Worm (Caenorhabditis elegans) whole organism, mixed stage, embryonic: ENCODE measurements around the gene acs-7.

Source experiments
- M03D4.4 ChIP-seq: sonication (generic microtip); optimal IDR thresholded peaks from 2 replicates; lab custom pipeline; 2017; ENCODE audit warnings: mild to moderate bottlenecking, missing genetic modification characterization, missing compliant biosample characterization
- ceh-39 ChIP-seq: fragments of 150-350 bp; optimal IDR thresholded peaks from 2 replicates; lab custom pipeline; 2014; ENCODE audit warnings: missing biosample characterization, missing genetic modification characterization
- ceh-83 ChIP-seq: fragments of 200-800 bp; sonication (Bioruptor generic); optimal IDR thresholded peaks from 2 replicates; lab custom pipeline; 2018; ENCODE audit warnings: mild to moderate bottlenecking, missing genetic modification characterization, missing compliant biosample characterization
- ces-1 ChIP-seq: fragments of 150-350 bp; optimal IDR thresholded peaks from 2 replicates; lab custom pipeline; 2014; ENCODE audit warnings: missing biosample characterization, missing genetic modification reagents, missing genetic modification characterization
- cnd-1 ChIP-seq: fragments of 200-800 bp; sonication (Bioruptor generic); optimal IDR thresholded peaks from 2 replicates; lab custom pipeline; 2018; ENCODE audit warnings: mild to moderate bottlenecking, missing genetic modification characterization, missing compliant biosample characterization
- drap-1 ChIP-seq: fragments of 200-800 bp; sonication (Bioruptor generic); optimal IDR thresholded peaks from 3 replicates; lab custom pipeline; 2018; ENCODE audit warnings: mild to moderate bottlenecking, missing genetic modification characterization, missing compliant biosample characterization
- elt-1 ChIP-seq: sonication (generic microtip); optimal IDR thresholded peaks from 2 replicates; lab custom pipeline; 2017; ENCODE audit warnings: missing genetic modification characterization, mild to moderate bottlenecking, missing compliant biosample characterization, antibody characterized with exemption, moderate library complexity, borderline replicate concordance; ENCODE audit not compliant: insufficient read depth
- elt-3 ChIP-seq: fragments of 150-350 bp; optimal IDR thresholded peaks from 2 replicates; lab custom pipeline; 2014; ENCODE audit warnings: missing biosample characterization, missing genetic modification characterization
- flh-1 ChIP-seq: fragments of 200-800 bp; sonication (Bioruptor generic); optimal IDR thresholded peaks from 2 replicates; lab custom pipeline; 2018; ENCODE audit warnings: mild to moderate bottlenecking, missing genetic modification characterization, moderate library complexity, missing compliant biosample characterization
- ham-2 ChIP-seq: fragments of 200-800 bp; sonication (Bioruptor generic); optimal IDR thresholded peaks from 2 replicates; lab custom pipeline; 2018; ENCODE audit warnings: mild to moderate bottlenecking, missing genetic modification characterization, missing compliant biosample characterization
- hlh-1 ChIP-seq: fragments of 150-350 bp; optimal IDR thresholded peaks from 2 replicates; lab custom pipeline; 2014; ENCODE audit warnings: missing biosample characterization, missing genetic modification reagents, missing genetic modification characterization
- lin-32 ChIP-seq: fragments of 200-800 bp; sonication (Bioruptor generic); optimal IDR thresholded peaks from 2 replicates; lab custom pipeline; 2018; ENCODE audit warnings: mild to moderate bottlenecking, missing genetic modification characterization, missing compliant biosample characterization
- lsy-2 ChIP-seq: fragments of 150-350 bp; optimal IDR thresholded peaks from 2 replicates; lab custom pipeline; 2014; ENCODE audit warnings: missing biosample characterization, missing genetic modification characterization
- mep-1 ChIP-seq: fragments of 150-350 bp; optimal IDR thresholded peaks from 2 replicates; lab custom pipeline; 2017; ENCODE audit warnings: missing biosample characterization, missing genetic modification reagents, missing genetic modification characterization, inconsistent platforms
- mls-2 ChIP-seq: sonication (generic microtip); optimal IDR thresholded peaks from 2 replicates; lab custom pipeline; 2016; ENCODE audit warnings: mild to moderate bottlenecking, missing genetic modification characterization, moderate library complexity, missing compliant biosample characterization
- nhr-12 ChIP-seq: fragments of 150-350 bp; optimal IDR thresholded peaks from 2 replicates; lab custom pipeline; 2014; ENCODE audit warnings: missing biosample characterization, missing genetic modification characterization
- nhr-2 ChIP-seq: fragments of 150-350 bp; optimal IDR thresholded peaks from 2 replicates; lab custom pipeline; 2014; ENCODE audit warnings: missing biosample characterization, missing genetic modification characterization
- nhr-237 ChIP-seq: fragments of 150-350 bp; optimal IDR thresholded peaks from 2 replicates; lab custom pipeline; 2014; ENCODE audit warnings: missing biosample characterization, missing genetic modification characterization
- nhr-28 ChIP-seq: fragments of 150-350 bp; optimal IDR thresholded peaks from 2 replicates; lab custom pipeline; 2014; ENCODE audit warnings: missing biosample characterization, missing genetic modification characterization
- nhr-76 ChIP-seq: sonication (generic microtip); optimal IDR thresholded peaks from 2 replicates; lab custom pipeline; 2017; ENCODE audit warnings: missing biosample characterization, missing genetic modification characterization
- pha-4 ChIP-seq: fragments of 150-350 bp; optimal IDR thresholded peaks from 2 replicates; lab custom pipeline; 2018; ENCODE audit warnings: missing biosample characterization, missing genetic modification reagents, missing genetic modification characterization
- sem-2 ChIP-seq: fragments of 200-800 bp; sonication (Bioruptor generic); optimal IDR thresholded peaks from 2 replicates; lab custom pipeline; 2018; ENCODE audit warnings: mild to moderate bottlenecking, missing genetic modification characterization, missing compliant biosample characterization
- snpc-4 ChIP-seq: fragments of 150-350 bp; optimal IDR thresholded peaks from 2 replicates; lab custom pipeline; 2014; ENCODE audit warnings: missing biosample characterization, missing genetic modification characterization
- sptf-1 ChIP-seq: sonication (generic microtip); optimal IDR thresholded peaks from 2 replicates; lab custom pipeline; 2017; ENCODE audit warnings: mild to moderate bottlenecking, missing genetic modification characterization, moderate library complexity, missing compliant biosample characterization
- tbx-8 ChIP-seq: fragments of 200-800 bp; sonication (Bioruptor generic); optimal IDR thresholded peaks from 2 replicates; lab custom pipeline; 2018; ENCODE audit warnings: mild to moderate bottlenecking, missing genetic modification characterization, moderate library complexity, missing compliant biosample characterization
- unc-120 ChIP-seq: sonication (generic microtip); optimal IDR thresholded peaks from 2 replicates; lab custom pipeline; 2017; ENCODE audit warnings: missing genetic modification characterization, missing compliant biosample characterization; ENCODE audit not compliant: poor library complexity, severe bottlenecking
- unc-39 ChIP-seq: fragments of 150-350 bp; optimal IDR thresholded peaks from 2 replicates; lab custom pipeline; 2014; ENCODE audit warnings: missing biosample characterization, missing genetic modification characterization
- unc-62 ChIP-seq: fragments of 150-350 bp; optimal IDR thresholded peaks from 2 replicates; lab custom pipeline; 2014; ENCODE audit warnings: missing biosample characterization, missing genetic modification reagents, missing genetic modification characterization
- zip-8 ChIP-seq: fragments of 150-350 bp; optimal IDR thresholded peaks from 2 replicates; lab custom pipeline; 2014; ENCODE audit warnings: missing biosample characterization, missing genetic modification characterization
- ztf-11 ChIP-seq: fragments of 150-350 bp; optimal IDR thresholded peaks from 2 replicates; lab custom pipeline; 2014; ENCODE audit warnings: missing biosample characterization, missing genetic modification characterization

The acs-7 gene

ce11 chrII:9272942-9273341 is 18.9 kb upstream of the acs-7 start, which contains the start of gene C01G6.4:
TSS of gene C01G6.4 (minus strand) at chrII:9273042.
- TF ChIP-seq sem-2 (GFP tag; lab: Kevin White, UChicago), result no peak

ce11 chrII:9273984-9274383 is 17.8 kb upstream of the acs-7 start:
- TF ChIP-seq lin-32 (GFP tag; lab: Kevin White, UChicago) (peak; percentile 10), ces-1 (GFP tag; lab: Kevin White, UChicago) (peak; percentile 86), lsy-2 (tag; lab: Kevin White, UChicago) (peak; percentile 19), cnd-1 (tag; lab: Kevin White, UChicago) (peak; percentile 65), sptf-1 (no peak), drap-1 (GFP tag; lab: Kevin White, UChicago) (no peak), elt-3 (tag; lab: Kevin White, UChicago) (no peak), hlh-1 (tag; lab: Kevin White, UChicago) (peak; percentile 80), mls-2 (tag; lab: Kevin White, UChicago) (peak; percentile 20), ceh-39 (tag; lab: Kevin White, UChicago) (peak; percentile 28), unc-120 (peak; percentile 79), nhr-2 (tag; lab: Kevin White, UChicago) (no peak), mep-1 (tag; lab: Kevin White, UChicago) (peak; percentile 32), pha-4 (peak; percentile 58), unc-62 (GFP tag; lab: Kevin White, UChicago) (peak; percentile 63)

- TF ChIP-seq unc-62 (GFP tag; lab: Kevin White, UChicago) (no peak), cnd-1 (tag; lab: Kevin White, UChicago) (no peak), sem-2 (GFP tag; lab: Kevin White, UChicago) (no peak), pha-4 (no peak), ztf-11 (no peak), zip-8 (no peak), M03D4.4 (tag; lab: Kevin White, UChicago) (no peak), nhr-28 (tag; lab: Kevin White, UChicago) (no peak), lsy-2 (tag; lab: Kevin White, UChicago) (no peak), unc-39 (tag; lab: Kevin White, UChicago) (no peak), flh-1 (GFP tag; lab: Kevin White, UChicago) (no peak), elt-1 (tag; lab: Kevin White, UChicago) (no peak), unc-120 (no peak), nhr-237 (tag; lab: Kevin White, UChicago) (no peak)
- TF ChIP-seq, all 35 proteins: peak for 0
Observed at ce11 chrII:9274734-9275133, 17.1 kb upstream of the acs-7 start.

ce11 chrII:9275173-9275572 is 16.6 kb upstream of the acs-7 start:
- TF ChIP-seq cnd-1 (tag; lab: Kevin White, UChicago) (no peak), M03D4.4 (tag; lab: Kevin White, UChicago) (no peak), hlh-1 (tag; lab: Kevin White, UChicago) (no peak), ces-1 (GFP tag; lab: Kevin White, UChicago) (no peak), ham-2 (GFP tag; lab: Kevin White, UChicago) (no peak), sem-2 (GFP tag; lab: Kevin White, UChicago) (no peak), unc-39 (tag; lab: Kevin White, UChicago) (no peak), tbx-8 (GFP tag; lab: Kevin White, UChicago) (no peak), mep-1 (tag; lab: Kevin White, UChicago) (no peak), ceh-83 (GFP tag; lab: Kevin White, UChicago) (no peak), nhr-76 (tag; lab: Kevin White, UChicago) (no peak), nhr-2 (tag; lab: Kevin White, UChicago) (no peak), zip-8 (no peak), nhr-12 (tag; lab: Kevin White, UChicago) (no peak)

- TF ChIP-seq snpc-4 (no peak), ceh-83 (GFP tag; lab: Kevin White, UChicago) (no peak), zip-8 (no peak), pha-4 (no peak), elt-1 (tag; lab: Kevin White, UChicago) (no peak), nhr-76 (tag; lab: Kevin White, UChicago) (no peak), sptf-1 (no peak), unc-62 (GFP tag; lab: Kevin White, UChicago) (no peak)
Observed at ce11 chrII:9277153-9277552, 14.7 kb upstream of the acs-7 start.
